Worm (Caenorhabditis elegans) whole organism, midembryonic: Measurements from ENCODE around the gene F53B3.5.

Experiments
- T22C8.4 ChIP-seq: fragments of 200-800 bp; sonication (Bioruptor generic); IDR thresholded peaks from 2 replicates; pipeline ENCODE4 v1.3.6; 2022; ENCODE audit warnings: missing genetic modification characterization, missing compliant biosample characterization
- flt-1 ChIP-seq: fragments of 200-800 bp; sonication (Bioruptor generic); IDR thresholded peaks from 2 replicates; pipeline ENCODE4 v1.3.6; 2022; ENCODE audit warnings: missing genetic modification characterization, missing compliant biosample characterization
- klf-2 ChIP-seq: fragments of 200-800 bp; sonication (Bioruptor generic); conservative IDR thresholded peaks from 2 replicates; pipeline ENCODE4 v1.3.6; 2022; ENCODE audit warnings: missing genetic modification reagents, missing genetic modification characterization, missing compliant biosample characterization
- ztf-29 ChIP-seq: fragments of 200-800 bp; sonication (Bioruptor generic); IDR thresholded peaks from 2 replicates; pipeline ENCODE4 v1.3.6; 2022; ENCODE audit warnings: missing genetic modification reagents, missing genetic modification characterization, missing compliant biosample characterization

DNA sequence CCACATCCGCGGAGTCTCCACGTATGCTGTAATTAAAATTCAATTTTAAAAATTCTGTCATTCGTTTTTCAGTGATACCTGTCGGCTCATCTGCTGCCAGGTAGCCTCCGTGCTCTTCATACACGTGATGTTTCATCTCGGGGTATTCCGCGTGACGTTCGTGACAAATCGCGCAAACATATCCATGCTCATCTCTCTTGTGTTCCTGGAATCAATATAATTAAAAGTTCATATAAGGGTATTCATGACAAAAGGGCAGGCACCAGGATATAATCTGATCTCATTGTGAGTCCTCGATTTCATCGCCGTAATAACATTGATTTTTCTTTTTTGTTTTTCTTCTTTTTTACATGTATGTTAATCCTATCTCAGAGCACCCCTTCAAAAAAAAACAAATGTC is 25.4 kb downstream of the F53B3.5 start:
- TF ChIP-seq T22C8.4 (no peak), flt-1 (no peak), klf-2 (GFP tag; lab: Robert Waterston, UW) (no peak), ztf-29 (GFP tag; lab: Robert Waterston, UW) (no peak)
